Fruit fly (Drosophila melanogaster): ENCODE results near the gene Bin1.

Gene Bin1

DNA sequence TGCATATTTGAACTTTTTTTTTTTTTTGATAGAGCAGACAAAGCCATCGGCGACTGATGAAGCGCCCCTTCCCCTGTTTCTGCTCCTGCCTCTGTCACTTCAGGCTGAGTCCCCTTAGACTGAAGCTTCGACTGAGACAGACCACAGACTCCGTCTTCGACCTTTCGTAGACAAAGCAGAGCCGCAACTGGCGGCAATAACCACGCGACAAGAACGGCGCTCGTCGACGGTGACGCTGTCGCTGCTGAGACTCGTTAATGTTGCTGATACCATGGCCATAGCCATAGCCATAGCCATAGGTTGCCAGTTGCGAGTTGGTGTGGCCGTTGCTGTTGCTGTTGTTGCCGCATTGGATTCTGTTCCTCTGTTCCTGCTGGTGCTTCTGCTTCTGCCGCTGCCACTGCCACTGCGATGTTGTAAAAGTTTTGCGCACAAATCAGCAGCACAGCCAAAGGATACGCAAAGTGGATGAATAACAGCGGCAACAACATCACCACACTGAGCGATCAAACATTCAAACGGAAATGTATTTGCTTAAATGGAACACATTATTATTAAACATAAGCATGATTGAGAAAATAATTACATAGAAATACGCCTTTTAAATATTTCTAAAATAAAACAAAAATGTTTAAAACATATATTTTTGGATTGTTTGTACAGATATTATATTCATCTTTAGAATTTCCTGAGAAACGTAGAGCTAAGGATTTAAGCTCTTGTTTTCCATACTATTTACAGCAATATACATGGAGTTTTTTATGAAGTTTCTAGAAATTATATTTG is 34.1 kb upstream of the Bin1 start (continued):
- TF ChIP-seq CG8281 (tag; optimal IDR thresholded peaks at IDR 0.05) (no peak), Meics (GFP tag; optimal IDR thresholded peaks at IDR 0.05) (peak; percentile 71), Doc3 (GFP tag; IDR thresholded peaks at IDR 0.05; ENCODE audit: partially characterized antibody) (no peak), seq (GFP tag; IDR thresholded peaks at IDR 0.05) (no peak), slbo (GFP tag; IDR thresholded peaks at IDR 0.05) (peak; percentile 48; the same call in 1 of the 2 replicates), Sry-β (GFP tag; optimal IDR thresholded peaks at IDR 0.05) (no peak), pzg (GFP tag; optimal IDR thresholded peaks at IDR 0.05) (no peak), CoRest (tag; optimal IDR thresholded peaks at IDR 0.05) (peak; percentile 39), gro (GFP tag; optimal IDR thresholded peaks at IDR 0.05) (no peak), lola (GFP tag; optimal IDR thresholded peaks at IDR 0.05) (no peak), ttk (GFP tag; IDR thresholded peaks at IDR 0.05) (no peak; the same call in 1 of the 2 replicates), CG6689 (GFP tag; IDR thresholded peaks at IDR 0.05) (no peak), CG8944 (GFP tag; optimal IDR thresholded peaks at IDR 0.05) (no peak), CG13894 (tag; optimal IDR thresholded peaks at IDR 0.05) (peak; percentile 86), CG5180 (GFP tag; optimal IDR thresholded peaks at IDR 0.05) (peak; percentile 73), Hmx (GFP tag; optimal IDR thresholded peaks at IDR 0.05) (no peak), Kr (GFP tag; optimal IDR thresholded peaks at IDR 0.05) (no peak), lov (optimal IDR thresholded peaks at IDR 0.05) (no peak), lov (GFP tag; IDR thresholded peaks at IDR 0.05) (no peak), grau (tag; optimal IDR thresholded peaks at IDR 0.05) (peak; percentile 59), CG16815 (GFP tag; optimal IDR thresholded peaks at IDR 0.05) (peak; percentile 1), CG3281 (GFP tag; optimal IDR thresholded peaks at IDR 0.05) (peak; percentile 66), pros (GFP tag; optimal IDR thresholded peaks at IDR 0.05) (peak; percentile 49), CrebB (tag; optimal IDR thresholded peaks at IDR 0.05) (peak; percentile 18), sd (tag; optimal IDR thresholded peaks at IDR 0.05) (no peak), CG4424 (GFP tag; optimal IDR thresholded peaks at IDR 0.05) (peak; percentile 39), dpn (GFP tag; optimal IDR thresholded peaks at IDR 0.05) (no peak), CG7556 (GFP tag; optimal IDR thresholded peaks at IDR 0.05) (peak; percentile 55), Sin3A (optimal IDR thresholded peaks at IDR 0.05) (no peak), NfI (GFP tag; optimal IDR thresholded peaks at IDR 0.05) (peak; percentile 9), CG14860 (GFP tag; IDR thresholded peaks at IDR 0.05; ENCODE audit: partially characterized antibody) (no peak), CG3847 (GFP tag; IDR thresholded peaks at IDR 0.05) (no peak), Gug (GFP tag; IDR thresholded peaks at IDR 0.05) (no peak; the same call in 3 of the 4 replicates), CG7357 (GFP tag; IDR thresholded peaks at IDR 0.05) (no peak), D (optimal IDR thresholded peaks at IDR 0.05) (no peak), D (GFP tag; optimal IDR thresholded peaks at IDR 0.05) (peak; percentile 17), CG30431 (GFP tag; optimal IDR thresholded peaks at IDR 0.05) (no peak), CG15073 (GFP tag; optimal IDR thresholded peaks at IDR 0.05) (no peak), abd-A (tag; optimal IDR thresholded peaks at IDR 0.05) (peak; percentile 90), CG2202 (tag; optimal IDR thresholded peaks at IDR 0.05) (no peak), GATAe (GFP tag; conservative IDR thresholded peaks at IDR 0.05) (no peak), CG3065 (GFP tag; optimal IDR thresholded peaks at IDR 0.05) (no peak), CG32772 (GFP tag; IDR thresholded peaks at IDR 0.05) (peak; percentile 38; the same call in 1 of the 2 replicates), Ptx1 (GFP tag; IDR thresholded peaks at IDR 0.05) (no peak), h (optimal IDR thresholded peaks at IDR 0.05) (no peak), CG31441 (GFP tag; IDR thresholded peaks at IDR 0.05) (no peak), crol (GFP tag; IDR thresholded peaks at IDR 0.05) (peak; percentile 69), bigmax (GFP tag; optimal IDR thresholded peaks at IDR 0.05) (peak; percentile 9), hth (optimal IDR thresholded peaks at IDR 0.05) (no peak), scrt (GFP tag; optimal IDR thresholded peaks at IDR 0.05) (no peak), Hr3 (GFP tag; optimal IDR thresholded peaks at IDR 0.05) (peak; percentile 28)
